Fruit fly (Drosophila melanogaster): ENCODE measurements around the gene eEF1gamma.

The eEF1gamma gene

dm6 chr3R:29255166-29255962 is 35.4 kb downstream of the eEF1gamma start, which contains the start of gene stg (continued):
- TF ChIP-seq CG12104 (GFP tag; optimal IDR thresholded peaks at IDR 0.05) (no peak), trh (GFP tag; optimal IDR thresholded peaks at IDR 0.05) (no peak), al (GFP tag; IDR thresholded peaks at IDR 0.05) (no peak), repo (GFP tag; optimal IDR thresholded peaks at IDR 0.05) (no peak), amos (GFP tag; IDR thresholded peaks at IDR 0.05; ENCODE audit: partially characterized antibody) (0 out of 2 replicates have a peak, but pooled peaks have one; percentile 27), pum (GFP tag; optimal IDR thresholded peaks at IDR 0.05) (no peak), Rfx (GFP tag; IDR thresholded peaks at IDR 0.05) (peak; percentile 6; the same call in 1 of the 2 replicates), CG9215 (GFP tag; IDR thresholded peaks at IDR 0.05) (no peak), dysf (GFP tag; IDR thresholded peaks at IDR 0.05) (no peak), NC2α (GFP tag; optimal IDR thresholded peaks at IDR 0.05) (peak; percentile 86), z (GFP tag; IDR thresholded peaks at IDR 0.05) (no peak)

dm6 chr3R:29255963-29256527 is 36.1 kb downstream of the eEF1gamma start, which contains the start of gene CG45544:
TSS of gene CG45544 (plus strand) at chr3R:29256485.
- TF ChIP-seq insv (GFP tag; optimal IDR thresholded peaks at IDR 0.05): no peak
- TF ChIP-seq CG1603 (tag; optimal IDR thresholded peaks at IDR 0.05): peak; percentile 16
- peak; percentile 88 for TF ChIP-seq lbe (GFP tag; optimal IDR thresholded peaks at IDR 0.05)
- TF ChIP-seq CG8290 (GFP tag; optimal IDR thresholded peaks at IDR 0.05): no peak
- peak in 1 of 2 experiments; percentile 6 for TF ChIP-seq CG8290 (tag; optimal IDR thresholded peaks at IDR 0.05)
- TF ChIP-seq grau (tag; optimal IDR thresholded peaks at IDR 0.05): peak; percentile 66
- TF ChIP-seq croc (GFP tag; conservative IDR thresholded peaks at IDR 0.05): no peak
- TF ChIP-seq Ets65A (GFP tag): no peak
- TF ChIP-seq oc (tag; optimal IDR thresholded peaks at IDR 0.05): no peak
- TF ChIP-seq CG13424 (tag; optimal IDR thresholded peaks at IDR 0.05): no peak
- peak; percentile 16; the same call in 1 of the 3 replicates for TF ChIP-seq CG34422 (GFP tag; IDR thresholded peaks at IDR 0.05)
- peak; percentile 30 for TF ChIP-seq Med (GFP tag)
- no peak for TF ChIP-seq prd (optimal IDR thresholded peaks at IDR 0.05)
- TF ChIP-seq prd (GFP tag; IDR thresholded peaks at IDR 0.05): peak; percentile 23; the same call in 1 of the 3 replicates
- peak; percentile 20 for TF ChIP-seq ind (GFP tag; optimal IDR thresholded peaks at IDR 0.05)
- TF ChIP-seq bbx (GFP tag; IDR thresholded peaks at IDR 0.05; ENCODE audit: partially characterized antibody): no peak
- peak; percentile 26; the same call in 1 of the 2 replicates for TF ChIP-seq Ptx1 (GFP tag; IDR thresholded peaks at IDR 0.05)
- no peak for TF ChIP-seq CG3847 (GFP tag; IDR thresholded peaks at IDR 0.05)
- TF ChIP-seq nom (GFP tag; optimal IDR thresholded peaks at IDR 0.05): peak; percentile 83
- TF ChIP-seq Lpt (GFP tag; optimal IDR thresholded peaks at IDR 0.05): no peak
- TF ChIP-seq ssp (GFP tag; IDR thresholded peaks at IDR 0.05): peak; percentile 22; the same call in 1 of the 2 replicates
- TF ChIP-seq crol (GFP tag; IDR thresholded peaks at IDR 0.05): peak; percentile 69
- peak; percentile 24; the same call in 1 of the 2 replicates for TF ChIP-seq slbo (GFP tag; IDR thresholded peaks at IDR 0.05)
- TF ChIP-seq Rfx (GFP tag; IDR thresholded peaks at IDR 0.05): peak; percentile 45
- TF ChIP-seq Xrp1 (GFP tag; IDR thresholded peaks at IDR 0.05): peak; percentile 10; the same call in 1 of the 2 replicates
- TF ChIP-seq ftz-f1 (GFP tag; optimal IDR thresholded peaks at IDR 0.05): no peak
- peak; percentile 55 for TF ChIP-seq row (GFP tag; IDR thresholded peaks at IDR 0.05)
- TF ChIP-seq CG8765 (GFP tag; IDR thresholded peaks at IDR 0.05): 0 out of 2 replicates have a peak, but pooled peaks have one; percentile 19
- TF ChIP-seq NC2α (GFP tag; optimal IDR thresholded peaks at IDR 0.05): no peak
- TF ChIP-seq Gug (GFP tag; IDR thresholded peaks at IDR 0.05): 0 out of 4 replicates have a peak, but pooled peaks have one; percentile 40
- TF ChIP-seq CG10979 (tag; optimal IDR thresholded peaks at IDR 0.05): no peak
- TF ChIP-seq Fer3 (tag; optimal IDR thresholded peaks at IDR 0.05): no peak
- peak; percentile 5 for TF ChIP-seq CG2712 (tag; optimal IDR thresholded peaks at IDR 0.05)
- TF ChIP-seq Dfd (GFP tag; optimal IDR thresholded peaks at IDR 0.05): no peak
- TF ChIP-seq Drgx (GFP tag; IDR thresholded peaks at IDR 0.05): peak; percentile 71
- TF ChIP-seq gem (tag; optimal IDR thresholded peaks at IDR 0.05): peak; percentile 13
- peak; percentile 38; the same call in 1 of the 2 replicates for TF ChIP-seq sisA (GFP tag; IDR thresholded peaks at IDR 0.05)
- peak; percentile 76 for TF ChIP-seq sens (GFP tag)
- peak; percentile 96 for TF ChIP-seq corto (GFP tag; optimal IDR thresholded peaks at IDR 0.05)
- no peak for TF ChIP-seq disco-r (GFP tag; optimal IDR thresholded peaks at IDR 0.05)

Data from whole organism, embryonic.